Fruit fly (Drosophila melanogaster) whole organism, embryonic: ENCODE data around the gene CG7332.

Experiments used
- Bteb2 ChIP-seq: fragments of 200-800 bp; sonication (Bioruptor generic); optimal IDR thresholded peaks from 2 replicates; lab custom pipeline; 2016; ENCODE audit warnings: missing biosample characterization, missing genetic modification characterization
- CG10147 ChIP-seq: fragments of 200-800 bp; sonication (Bioruptor generic); optimal IDR thresholded peaks from 2 replicates; lab custom pipeline; 2019; ENCODE audit warnings: missing biosample characterization, mild to moderate bottlenecking, missing genetic modification characterization, moderate library complexity
- CG10209 ChIP-seq: fragments of 200-800 bp; sonication (Bioruptor generic); optimal IDR thresholded peaks from 3 replicates; lab custom pipeline; 2017; ENCODE audit warnings: missing biosample characterization, mild to moderate bottlenecking, missing genetic modification characterization, missing genetic modification reagents
- CG11093 ChIP-seq: fragments of 200-800 bp; sonication (Bioruptor generic); IDR thresholded peaks from 3 replicates; pipeline ENCODE4 v1.3.6; 2022; ENCODE audit warnings: missing biosample characterization, missing genetic modification characterization
- CG11247 ChIP-seq: fragments of 200-800 bp; sonication (Bioruptor generic); IDR thresholded peaks from 2 replicates; pipeline ENCODE4 v1.3.6; 2022; ENCODE audit warnings: missing biosample characterization, missing genetic modification characterization
- CG12104 ChIP-seq: fragments of 200-800 bp; sonication (Bioruptor generic); optimal IDR thresholded peaks from 3 replicates; lab custom pipeline; 2016; ENCODE audit warnings: missing biosample characterization, missing genetic modification characterization
- CG13296 ChIP-seq: fragments of 200-800 bp; sonication (Bioruptor generic); optimal IDR thresholded peaks from 3 replicates; lab custom pipeline; 2018; ENCODE audit warnings: missing biosample characterization, mild to moderate bottlenecking, missing genetic modification characterization
- CG13775 ChIP-seq: fragments of 200-800 bp; sonication (Bioruptor generic); optimal IDR thresholded peaks from 3 replicates; lab custom pipeline; 2017; ENCODE audit warnings: missing biosample characterization, mild to moderate bottlenecking, missing genetic modification characterization
- CG15269 ChIP-seq: fragments of 200-800 bp; sonication (Bioruptor generic); optimal IDR thresholded peaks from 2 replicates; lab custom pipeline; 2018; ENCODE audit warnings: missing biosample characterization, mild to moderate bottlenecking, missing genetic modification characterization, moderate library complexity
- CG15696 ChIP-seq: fragments of 200-800 bp; sonication (Bioruptor generic); optimal IDR thresholded peaks from 2 replicates; lab custom pipeline; 2019; ENCODE audit warnings: missing biosample characterization, mild to moderate bottlenecking, missing genetic modification characterization, moderate library complexity
- CG2116 ChIP-seq: fragments of 200-800 bp; sonication (Bioruptor generic); optimal IDR thresholded peaks from 3 replicates; lab custom pipeline; 2018; ENCODE audit warnings: missing biosample characterization, mild to moderate bottlenecking, missing genetic modification characterization
- CG2875 ChIP-seq: fragments of 200-800 bp; sonication (Bioruptor generic); optimal IDR thresholded peaks from 2 replicates; lab custom pipeline; 2017; ENCODE audit warnings: missing biosample characterization, mild to moderate bottlenecking, missing genetic modification characterization, missing genetic modification reagents
- CG30020 ChIP-seq: fragments of 200-800 bp; optimal IDR thresholded peaks from 2 replicates; lab custom pipeline; 2019; ENCODE audit warnings: missing biosample characterization, mild to moderate bottlenecking, missing genetic modification characterization, moderate library complexity
- CG30403 ChIP-seq: fragments of 200-800 bp; sonication (Bioruptor generic); optimal IDR thresholded peaks from 3 replicates; lab custom pipeline; 2016; ENCODE audit warnings: missing biosample characterization, missing genetic modification characterization
- CG32772 ChIP-seq: fragments of 200-800 bp; sonication (Bioruptor generic); IDR thresholded peaks from 2 replicates; pipeline ENCODE4 v1.3.6; 2022; ENCODE audit warnings: missing biosample characterization, missing genetic modification characterization
- CG33557 ChIP-seq: fragments of 200-800 bp; sonication (Bioruptor generic); optimal IDR thresholded peaks from 2 replicates; lab custom pipeline; 2019; ENCODE audit warnings: missing biosample characterization, mild to moderate bottlenecking, missing genetic modification characterization, moderate library complexity
- CG4282 ChIP-seq: fragments of 200-800 bp; sonication (Bioruptor generic); optimal IDR thresholded peaks from 2 replicates; lab custom pipeline; 2016; ENCODE audit warnings: missing biosample characterization, missing genetic modification characterization
- CG4730 ChIP-seq: fragments of 200-800 bp; sonication (Bioruptor generic); IDR thresholded peaks from 2 replicates; pipeline ENCODE4 v1.3.6; 2022; ENCODE audit warnings: missing biosample characterization, missing genetic modification characterization
- CG6689 ChIP-seq: fragments of 200-800 bp; sonication (Bioruptor generic); IDR thresholded peaks from 2 replicates; pipeline ENCODE4 v1.3.6; 2022; ENCODE audit warnings: missing biosample characterization, missing genetic modification characterization
- CG7372 ChIP-seq: fragments of 200-800 bp; sonication (Bioruptor generic); IDR thresholded peaks from 2 replicates; pipeline ENCODE4 v1.3.6; 2022; ENCODE audit warnings: missing biosample characterization, missing genetic modification characterization
- CG9797 ChIP-seq: fragments of 200-800 bp; sonication (Bioruptor generic); optimal IDR thresholded peaks from 3 replicates; lab custom pipeline; 2018; ENCODE audit warnings: missing biosample characterization, mild to moderate bottlenecking, missing genetic modification characterization
- CTCF ChIP-seq: fragments of 200-800 bp; sonication (Bioruptor generic); optimal IDR thresholded peaks from 2 replicates; lab custom pipeline; 2017; ENCODE audit warnings: missing biosample characterization, mild to moderate bottlenecking, missing genetic modification characterization, moderate library complexity
- Dad ChIP-seq: fragments of 200-800 bp; sonication (Bioruptor generic); optimal IDR thresholded peaks from 3 replicates; lab custom pipeline; 2016; ENCODE audit warnings: missing biosample characterization, missing genetic modification characterization
- Dll ChIP-seq: fragments of 200-800 bp; sonication (Bioruptor generic); IDR thresholded peaks from 4 replicates; pipeline ENCODE4 v1.3.6; 2022; ENCODE audit warnings: missing biosample characterization, missing genetic modification characterization; ENCODE audit not compliant: partially characterized antibody
- Drgx ChIP-seq: fragments of 200-800 bp; sonication (Bioruptor generic); IDR thresholded peaks from 2 replicates; pipeline ENCODE4 v1.3.6; 2022; ENCODE audit warnings: missing biosample characterization, missing genetic modification characterization
- Hmr ChIP-seq: fragments of 200-800 bp; sonication (Bioruptor generic); optimal IDR thresholded peaks from 3 replicates; lab custom pipeline; 2017; ENCODE audit warnings: mild to moderate bottlenecking, missing biosample characterization, missing genetic modification reagents, missing genetic modification characterization
- Hmx ChIP-seq: fragments of 200-800 bp; sonication (Bioruptor generic); optimal IDR thresholded peaks from 2 replicates; lab custom pipeline; 2016; ENCODE audit warnings: missing biosample characterization, missing genetic modification characterization
- Meics ChIP-seq: fragments of 200-800 bp; sonication (Bioruptor generic); optimal IDR thresholded peaks from 2 replicates; lab custom pipeline; 2017; ENCODE audit warnings: missing biosample characterization, mild to moderate bottlenecking, missing genetic modification characterization
- Oaz ChIP-seq: fragments of 200-800 bp; sonication (Bioruptor generic); IDR thresholded peaks from 2 replicates; pipeline ENCODE4 v1.3.6; 2022; ENCODE audit warnings: missing biosample characterization, missing genetic modification characterization
- Ptx1 ChIP-seq: fragments of 200-800 bp; sonication (Bioruptor generic); IDR thresholded peaks from 2 replicates; pipeline ENCODE4 v1.3.6; 2022; ENCODE audit warnings: missing biosample characterization, missing genetic modification characterization
- Side ChIP-seq: fragments of 200-800 bp; sonication (Bioruptor generic); optimal IDR thresholded peaks from 2 replicates; lab custom pipeline; 2016; ENCODE audit warnings: missing biosample characterization, missing genetic modification characterization
- Xrp1 ChIP-seq: fragments of 200-800 bp; sonication (Bioruptor generic); IDR thresholded peaks from 2 replicates; pipeline ENCODE4 v1.3.6; 2022; ENCODE audit warnings: missing biosample characterization, missing genetic modification characterization
- amos ChIP-seq: fragments of 200-800 bp; sonication (Bioruptor generic); IDR thresholded peaks from 2 replicates; pipeline ENCODE4 v1.3.6; 2022; ENCODE audit warnings: missing biosample characterization, missing genetic modification characterization; ENCODE audit not compliant: partially characterized antibody
- chif ChIP-seq, 2 experiments: fragments of 200-800 bp; sonication (Bioruptor generic); optimal IDR thresholded peaks; 3 replicates each; lab custom pipeline; 2016; ENCODE audit warnings: missing biosample characterization in 2 of 2, missing genetic modification characterization in 2 of 2
- chn ChIP-seq: fragments of 200-800 bp; sonication (Bioruptor generic); optimal IDR thresholded peaks from 2 replicates; lab custom pipeline; 2016; ENCODE audit warnings: missing biosample characterization, missing genetic modification characterization
- corto ChIP-seq: fragments of 200-800 bp; sonication (Bioruptor generic); optimal IDR thresholded peaks from 2 replicates; lab custom pipeline; 2016; ENCODE audit warnings: missing biosample characterization, mild to moderate bottlenecking, missing genetic modification characterization, moderate library complexity
- fd64A ChIP-seq: fragments of 200-800 bp; sonication (Bioruptor generic); optimal IDR thresholded peaks from 3 replicates; lab custom pipeline; 2018; ENCODE audit warnings: missing biosample characterization, mild to moderate bottlenecking, missing genetic modification characterization
- fru ChIP-seq: fragments of >200 bp; optimal IDR thresholded peaks from 2 replicates; lab custom pipeline; 2017
- gt ChIP-seq: fragments of 200-800 bp; sonication (Bioruptor generic); IDR thresholded peaks from 2 replicates; pipeline ENCODE4 v1.3.6; 2022; ENCODE audit warnings: missing biosample characterization, missing genetic modification characterization
- jumu ChIP-seq: fragments of 200-800 bp; sonication (Bioruptor generic); optimal IDR thresholded peaks from 3 replicates; lab custom pipeline; 2016; ENCODE audit warnings: missing biosample characterization, missing genetic modification characterization
- kay ChIP-seq: fragments of 200-800 bp; sonication (Bioruptor generic); optimal IDR thresholded peaks from 2 replicates; lab custom pipeline; 2016; ENCODE audit warnings: missing biosample characterization, missing genetic modification characterization
- ken ChIP-seq: fragments of 200-800 bp; sonication (Bioruptor generic); IDR thresholded peaks from 3 replicates; pipeline ENCODE4 v1.3.6; 2022; ENCODE audit warnings: missing biosample characterization, missing genetic modification characterization
- klu ChIP-seq: fragments of 200-800 bp; sonication (Bioruptor generic); IDR thresholded peaks from 2 replicates; pipeline ENCODE4 v1.3.6; 2022; ENCODE audit warnings: missing biosample characterization, missing genetic modification characterization
- nerfin-1 ChIP-seq: fragments of 200-800 bp; sonication (Bioruptor generic); optimal IDR thresholded peaks from 3 replicates; lab custom pipeline; 2019; ENCODE audit warnings: missing biosample characterization, mild to moderate bottlenecking, missing genetic modification characterization, moderate library complexity
- rib ChIP-seq: fragments of 200-800 bp; sonication (Bioruptor generic); IDR thresholded peaks from 2 replicates; pipeline ENCODE4 v1.3.6; 2022; ENCODE audit warnings: missing biosample characterization, missing genetic modification characterization
- sd ChIP-seq: fragments of 200-800 bp; sonication (Bioruptor generic); optimal IDR thresholded peaks from 3 replicates; lab custom pipeline; 2018; ENCODE audit warnings: missing biosample characterization, mild to moderate bottlenecking, missing genetic modification characterization, moderate library complexity
- trem ChIP-seq: fragments of 200-800 bp; optimal IDR thresholded peaks from 3 replicates; lab custom pipeline; 2019; ENCODE audit warnings: missing biosample characterization, mild to moderate bottlenecking, missing genetic modification characterization, moderate library complexity
- tx ChIP-seq: fragments of 200-800 bp; sonication (Bioruptor generic); optimal IDR thresholded peaks from 2 replicates; lab custom pipeline; 2016; ENCODE audit warnings: missing biosample characterization, missing genetic modification characterization
- z ChIP-seq: fragments of 200-800 bp; sonication (Bioruptor generic); IDR thresholded peaks from 3 replicates; pipeline ENCODE4 v1.3.6; 2022; ENCODE audit warnings: missing biosample characterization, missing genetic modification characterization
- zen2 ChIP-seq: fragments of 200-800 bp; sonication (Bioruptor generic); IDR thresholded peaks from 3 replicates; pipeline ENCODE4 v1.3.6; 2022; ENCODE audit warnings: missing biosample characterization, missing genetic modification characterization; ENCODE audit not compliant: partially characterized antibody
- zf30C ChIP-seq: fragments of 200-800 bp; sonication (Bioruptor generic); optimal IDR thresholded peaks from 3 replicates; lab custom pipeline; 2018; ENCODE audit warnings: missing biosample characterization, mild to moderate bottlenecking, missing genetic modification characterization

CG7332 gene

DNA sequence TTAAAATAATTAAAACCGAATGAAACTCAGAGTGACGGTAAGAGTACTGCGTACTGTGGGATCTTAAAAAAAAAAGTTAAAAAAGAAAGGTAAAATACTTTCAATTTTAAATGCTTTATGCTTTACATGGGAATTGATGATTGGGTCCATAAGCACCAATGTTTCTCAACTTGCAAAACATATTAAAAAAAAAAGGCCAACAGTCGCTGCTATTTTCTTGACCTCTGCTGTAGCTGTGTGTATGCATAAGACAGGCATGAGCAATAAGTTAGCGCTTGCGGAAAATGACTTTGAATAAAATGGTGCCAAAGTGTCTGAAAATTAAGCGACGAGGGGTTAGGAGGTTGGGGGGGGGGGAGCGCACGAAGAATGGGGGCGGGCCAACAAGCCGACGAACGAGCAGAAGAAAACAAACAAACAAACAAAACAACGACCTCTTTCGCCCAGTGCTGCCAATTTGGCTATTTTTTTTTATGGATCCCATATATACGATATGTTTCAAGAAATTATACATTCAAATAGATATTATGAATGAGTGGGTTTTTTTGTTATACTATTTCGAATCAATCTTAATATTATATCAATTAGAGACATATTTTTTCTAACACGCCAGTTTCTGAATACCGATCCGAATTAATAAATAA is 14.7 kb upstream of the CG7332 start (continued):
- TF ChIP-seq Bteb2 (GFP tag; lab: Kevin White, UChicago) (no peak), CG4282 (GFP tag; lab: Kevin White, UChicago) (no peak), CG12104 (GFP tag; lab: Kevin White, UChicago) (peak; percentile 57), CG7372 (GFP tag; lab: Robert Waterston, UW) (0 out of 2 replicates have a peak, but pooled peaks have one; percentile 8), Side (GFP tag; lab: Kevin White, UChicago) (peak; percentile 26), Oaz (GFP tag; lab: Robert Waterston, UW) (peak; percentile 61), fru (no peak), CG10209 (GFP tag; lab: Kevin White, UChicago) (peak; percentile 48), CG13296 (GFP tag; lab: Kevin White, UChicago) (peak; percentile 43), CG30020 (tag; lab: Kevin White, UChicago) (no peak), tx (GFP tag; lab: Kevin White, UChicago) (no peak), CG30403 (GFP tag; lab: Kevin White, UChicago) (peak; percentile 46), trem (tag; lab: Kevin White, UChicago) (no peak), CG15696 (peak; percentile 13), zf30C (GFP tag; lab: Kevin White, UChicago) (no peak), fd64A (no peak), Ptx1 (peak; percentile 65), CTCF (GFP tag; lab: Kevin White, UChicago) (no peak), CG10147 (GFP tag; lab: Kevin White, UChicago) (peak; percentile 22), chif (GFP tag; optimal IDR thresholded peaks at IDR 0.05; lab: Kevin White, UChicago) (peak; percentile 1 to 26), chn (GFP tag; lab: Kevin White, UChicago) (no peak), Xrp1 (peak; percentile 75), rib (no peak), klu (GFP tag; lab: Robert Waterston, UW) (no peak), Meics (GFP tag; lab: Kevin White, UChicago) (peak; percentile 51), CG15269 (peak; percentile 65), CG11247 (peak; percentile 59; the same call in 1 of the 2 replicates), sd (tag; lab: Kevin White, UChicago) (no peak), Hmr (no peak), kay (GFP tag; lab: Kevin White, UChicago) (peak; percentile 47), CG2875 (GFP tag; lab: Kevin White, UChicago) (no peak), jumu (peak; percentile 12), CG9797 (GFP tag; lab: Kevin White, UChicago) (no peak), z (GFP tag; lab: Robert Waterston, UW) (no peak), amos (no peak), CG6689 (peak; percentile 57), CG32772 (GFP tag; lab: Robert Waterston, UW) (0 out of 2 replicates have a peak, but pooled peaks have one; percentile 17), Hmx (no peak), Dll (GFP tag; lab: Robert Waterston, UW) (no peak), CG2116 (GFP tag; lab: Kevin White, UChicago) (no peak), CG33557 (GFP tag; lab: Kevin White, UChicago) (no peak), nerfin-1 (tag; lab: Kevin White, UChicago) (peak; percentile 19), Drgx (GFP tag; lab: Robert Waterston, UW) (peak; percentile 67), CG11093 (GFP tag; lab: Robert Waterston, UW) (0 out of 3 replicates have a peak, but pooled peaks have one; percentile 25), ken (peak; percentile 55; the same call in 1 of the 3 replicates), gt (GFP tag; lab: Robert Waterston, UW) (no peak), CG4730 (GFP tag; lab: Robert Waterston, UW) (no peak; the same call in 1 of the 2 replicates), zen2 (GFP tag; lab: Robert Waterston, UW) (no peak), CG13775 (GFP tag; lab: Kevin White, UChicago) (peak; percentile 45), corto (GFP tag; lab: Kevin White, UChicago) (no peak), Dad (no peak)
